Worm (Caenorhabditis elegans): Measurements from ENCODE around the gene vha-4.

ce11 chrII:7855619-7856018, 23.5 kb downstream of the vha-4 start, which contains the start of gene mdmh-35:
- no peak for TF ChIP-seq ama-1 (optimal IDR thresholded peaks at IDR 0.05)
- TF ChIP-seq ama-1 (GFP tag; optimal IDR thresholded peaks at IDR 0.05): no peak
- no peak for TF ChIP-seq dpl-1 (GFP tag; optimal IDR thresholded peaks at IDR 0.05)
